Fruit fly (Drosophila melanogaster): ENCODE data around the gene mtSSB.

mtSSB gene

DNA sequence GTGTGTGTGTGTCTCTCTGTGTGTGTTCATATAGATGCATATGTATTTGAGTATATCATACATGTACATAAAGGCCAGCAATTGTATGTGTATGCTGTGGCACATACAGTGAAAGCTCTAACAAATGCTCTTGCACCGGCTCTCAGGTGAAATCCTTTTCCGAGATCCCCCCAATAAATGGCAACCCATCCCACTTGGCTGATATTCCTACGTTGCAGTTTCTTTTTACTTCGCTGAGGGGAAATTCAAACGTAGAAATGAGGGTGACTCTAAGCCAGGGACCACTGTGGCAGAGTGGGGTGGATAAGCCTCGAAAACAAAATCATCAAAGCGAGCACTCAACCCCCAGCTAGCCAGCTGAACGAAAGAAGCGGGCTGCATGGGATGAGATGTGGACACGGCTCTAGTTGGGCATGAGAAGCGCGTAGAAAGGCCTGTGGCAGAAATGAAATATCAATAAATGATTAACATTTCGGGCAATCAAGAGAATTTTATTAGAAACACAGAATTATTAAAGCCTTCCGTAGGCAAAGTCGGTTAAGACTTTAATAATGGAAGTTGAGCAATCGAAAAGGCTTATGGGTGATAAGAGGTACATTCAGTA is 17.4 kb upstream of the mtSSB start (continued):
- TF ChIP-seq Max (GFP tag; optimal IDR thresholded peaks at IDR 0.05) (peak; percentile 99), CoRest (tag; optimal IDR thresholded peaks at IDR 0.05) (peak; percentile 98), cato (GFP tag; optimal IDR thresholded peaks at IDR 0.05; ENCODE audit: borderline replicate concordance) (peak; percentile 98), CG12769 (tag; optimal IDR thresholded peaks at IDR 0.05) (peak; percentile 100), E2f1 (GFP tag; IDR thresholded peaks at IDR 0.05) (peak; percentile 100), lmd (GFP tag; IDR thresholded peaks at IDR 0.05) (peak; percentile 100), CG10147 (GFP tag; optimal IDR thresholded peaks at IDR 0.05) (peak; percentile 96), shn (GFP tag; optimal IDR thresholded peaks at IDR 0.05) (peak; percentile 99), unpg (GFP tag; optimal IDR thresholded peaks at IDR 0.05) (peak; percentile 99), CG2712 (tag; optimal IDR thresholded peaks at IDR 0.05) (peak; percentile 99), CG1603 (tag; optimal IDR thresholded peaks at IDR 0.05) (peak; percentile 99), ci (GFP tag; IDR thresholded peaks at IDR 0.05) (peak; percentile 100), ERR (GFP tag; optimal IDR thresholded peaks at IDR 0.05) (peak; percentile 99), CG18619 (GFP tag; optimal IDR thresholded peaks at IDR 0.05) (peak; percentile 96), CG17612 (GFP tag; IDR thresholded peaks at IDR 0.05) (peak; percentile 98), Neu2 (GFP tag; optimal IDR thresholded peaks at IDR 0.05; ENCODE audit: borderline replicate concordance) (peak; percentile 96), CG10366 (GFP tag; IDR thresholded peaks at IDR 0.05) (peak; percentile 100), seq (GFP tag; IDR thresholded peaks at IDR 0.05) (peak; percentile 100), CG2889 (GFP tag; IDR thresholded peaks at IDR 0.05) (peak; percentile 99), CTCF (GFP tag; optimal IDR thresholded peaks at IDR 0.05) (peak; percentile 77), gce (GFP tag; IDR thresholded peaks at IDR 0.05) (peak; percentile 99), CG8944 (GFP tag; optimal IDR thresholded peaks at IDR 0.05) (peak; percentile 100), Myb (GFP tag; optimal IDR thresholded peaks at IDR 0.05) (peak; percentile 95), tna (GFP tag; IDR thresholded peaks at IDR 0.05; ENCODE audit: partially characterized antibody) (peak; percentile 63; the same call in 1 of the 2 replicates), ac (GFP tag; optimal IDR thresholded peaks at IDR 0.05) (peak; percentile 92), CG2199 (GFP tag; IDR thresholded peaks at IDR 0.05) (peak; percentile 100), ab (GFP tag; optimal IDR thresholded peaks at IDR 0.05) (peak; percentile 98), bbx (GFP tag; IDR thresholded peaks at IDR 0.05; ENCODE audit: partially characterized antibody) (peak; percentile 62; the same call in 1 of the 2 replicates), CG32532 (GFP tag; IDR thresholded peaks at IDR 0.05) (peak; percentile 99), wek (GFP tag; optimal IDR thresholded peaks at IDR 0.05) (peak; percentile 97), slbo (GFP tag; IDR thresholded peaks at IDR 0.05) (peak; percentile 99), CG15011 (GFP tag; optimal IDR thresholded peaks at IDR 0.05) (peak; percentile 98), Dll (GFP tag; IDR thresholded peaks at IDR 0.05; ENCODE audit: partially characterized antibody) (0 out of 4 replicates have a peak, but pooled peaks have one; percentile 36), Bdp1 (GFP tag; optimal IDR thresholded peaks at IDR 0.05) (peak; percentile 95), CG6683 (GFP tag; optimal IDR thresholded peaks at IDR 0.05) (peak; percentile 97), mld (GFP tag; IDR thresholded peaks at IDR 0.05; ENCODE audit: partially characterized antibody) (no peak), Asciz (GFP tag; optimal IDR thresholded peaks at IDR 0.05) (peak; percentile 99), CG17829 (tag; optimal IDR thresholded peaks at IDR 0.05) (peak; percentile 100), CG15696 (tag; optimal IDR thresholded peaks at IDR 0.05) (peak; percentile 92), Dad (GFP tag; optimal IDR thresholded peaks at IDR 0.05) (peak; percentile 100), scrt (GFP tag; optimal IDR thresholded peaks at IDR 0.05) (peak; percentile 98), gem (tag; optimal IDR thresholded peaks at IDR 0.05) (peak; percentile 99), Side (GFP tag; optimal IDR thresholded peaks at IDR 0.05) (peak; percentile 100), knrl (GFP tag; IDR thresholded peaks at IDR 0.05; ENCODE audit: partially characterized antibody) (peak; percentile 21; the same call in 1 of the 3 replicates), HHEX (GFP tag; optimal IDR thresholded peaks at IDR 0.05) (peak; percentile 100), Six4 (GFP tag; optimal IDR thresholded peaks at IDR 0.05) (peak; percentile 99), CG10267 (tag; optimal IDR thresholded peaks at IDR 0.05) (peak; percentile 93), disco-r (GFP tag; optimal IDR thresholded peaks at IDR 0.05) (peak; percentile 99), CG12236 (GFP tag; optimal IDR thresholded peaks at IDR 0.05) (peak; percentile 99)

All from whole organism, embryonic.